Worm (Caenorhabditis elegans) whole organism, L4 larva: ENCODE results near the gene Y54G2A.38.

Experiments used
- D1046.2 ChIP-seq: fragments of 200-800 bp; sonication (Bioruptor generic); IDR thresholded peaks from 2 replicates; pipeline ENCODE4 v1.3.6; 2022; ENCODE audit warnings: missing genetic modification characterization, missing compliant biosample characterization
- F10B5.3 ChIP-seq: sonication (generic microtip); optimal IDR thresholded peaks from 2 replicates; lab custom pipeline; 2016; ENCODE audit warnings: mild to moderate bottlenecking, missing genetic modification characterization, missing compliant biosample characterization
- F49E8.2 ChIP-seq: sonication (generic microtip); optimal IDR thresholded peaks from 2 replicates; lab custom pipeline; 2016; ENCODE audit warnings: missing compliant biosample characterization, mild to moderate bottlenecking, missing genetic modification characterization, borderline replicate concordance
- R02D3.7 ChIP-seq: fragments of 150-350 bp; sonication (generic microtip); optimal IDR thresholded peaks from 3 replicates; lab custom pipeline; 2014; ENCODE audit warnings: missing biosample characterization, missing genetic modification characterization
- T20F7.1 ChIP-seq: fragments of 200-800 bp; sonication (Bioruptor generic); optimal IDR thresholded peaks from 2 replicates; lab custom pipeline; 2018; ENCODE audit warnings: mild to moderate bottlenecking, missing genetic modification characterization, missing compliant biosample characterization
- T26A8.4 ChIP-seq: fragments of 200-800 bp; sonication (Bioruptor generic); IDR thresholded peaks from 2 replicates; pipeline ENCODE4 v1.3.6; 2022; ENCODE audit warnings: missing genetic modification characterization, missing compliant biosample characterization
- Y105C5A.15 ChIP-seq: fragments of 200-800 bp; sonication (Bioruptor generic); IDR thresholded peaks from 2 replicates; pipeline ENCODE4 v1.3.6; 2022; ENCODE audit warnings: missing genetic modification characterization, missing compliant biosample characterization
- Y75B8A.6 ChIP-seq: fragments of 200-800 bp; sonication (Bioruptor generic); IDR thresholded peaks from 2 replicates; pipeline ENCODE4 v1.3.6; 2022; ENCODE audit warnings: missing genetic modification reagents, missing genetic modification characterization, missing compliant biosample characterization
- ZK337.2 ChIP-seq: fragments of 200-800 bp; sonication (Bioruptor generic); IDR thresholded peaks from 2 replicates; pipeline ENCODE4 v1.3.6; 2022; ENCODE audit warnings: missing genetic modification reagents, missing genetic modification characterization, missing compliant biosample characterization
- aly-2 ChIP-seq: sonication (generic microtip); optimal IDR thresholded peaks from 2 replicates; lab custom pipeline; 2018; ENCODE audit warnings: missing biosample characterization, missing genetic modification characterization
- ceh-20 ChIP-seq: fragments of 200-800 bp; sonication (Bioruptor generic); IDR thresholded peaks from 2 replicates; pipeline ENCODE4 v1.3.6; 2022; ENCODE audit warnings: missing genetic modification reagents, missing genetic modification characterization, missing compliant biosample characterization
- ceh-44 ChIP-seq: fragments of 200-800 bp; sonication (Bioruptor generic); IDR thresholded peaks from 2 replicates; pipeline ENCODE4 v1.3.6; 2022; ENCODE audit warnings: missing genetic modification reagents, missing genetic modification characterization, missing compliant biosample characterization
- ceh-82 ChIP-seq: sonication (generic microtip); optimal IDR thresholded peaks from 2 replicates; lab custom pipeline; 2017; ENCODE audit warnings: missing biosample characterization, missing genetic modification characterization
- ces-1 ChIP-seq: fragments of 150-350 bp; sonication (generic microtip); optimal IDR thresholded peaks from 4 replicates; lab custom pipeline; 2014; ENCODE audit warnings: missing biosample characterization, missing genetic modification reagents, missing genetic modification characterization
- ctbp-1 ChIP-seq: fragments of 200-800 bp; sonication (Bioruptor generic); IDR thresholded peaks from 2 replicates; pipeline ENCODE4 v1.3.6; 2022; ENCODE audit warnings: missing genetic modification reagents, missing genetic modification characterization, missing compliant biosample characterization
- dmd-8 ChIP-seq: fragments of 200-800 bp; sonication (Bioruptor generic); IDR thresholded peaks from 2 replicates; pipeline ENCODE4 v1.3.6; 2022; ENCODE audit warnings: missing genetic modification characterization, missing compliant biosample characterization
- dmd-9 ChIP-seq: fragments of 200-800 bp; sonication (Bioruptor generic); IDR thresholded peaks from 2 replicates; pipeline ENCODE4 v1.3.6; 2022; ENCODE audit warnings: missing genetic modification reagents, missing genetic modification characterization, missing compliant biosample characterization
- duxl-1 ChIP-seq: sonication (generic microtip); optimal IDR thresholded peaks from 2 replicates; lab custom pipeline; 2016; ENCODE audit warnings: mild to moderate bottlenecking, missing genetic modification characterization, moderate library complexity, missing compliant biosample characterization; ENCODE audit not compliant: poor library complexity
- dve-1 ChIP-seq: sonication (generic microtip); optimal IDR thresholded peaks from 2 replicates; lab custom pipeline; 2017; ENCODE audit warnings: antibody characterized with exemption, mild to moderate bottlenecking, missing genetic modification characterization, missing compliant biosample characterization; ENCODE audit not compliant: insufficient read depth
- egl-43 ChIP-seq: fragments of 200-800 bp; sonication (Bioruptor generic); IDR thresholded peaks from 2 replicates; pipeline ENCODE4 v1.3.6; 2022; ENCODE audit warnings: missing genetic modification reagents, missing genetic modification characterization, missing compliant biosample characterization
- fkh-10 ChIP-seq: fragments of 150-350 bp; optimal IDR thresholded peaks from 2 replicates; lab custom pipeline; 2014; ENCODE audit warnings: missing biosample characterization, missing genetic modification reagents, missing genetic modification characterization
- fos-1 ChIP-seq: fragments of 150-350 bp; optimal IDR thresholded peaks from 2 replicates; lab custom pipeline; 2014; ENCODE audit warnings: missing biosample characterization, missing genetic modification characterization
- hlh-11 ChIP-seq: fragments of 200-800 bp; sonication (Bioruptor generic); optimal IDR thresholded peaks from 2 replicates; lab custom pipeline; 2018; ENCODE audit warnings: mild to moderate bottlenecking, missing genetic modification characterization, missing compliant biosample characterization
- lin-1 ChIP-seq: fragments of 200-800 bp; sonication (Bioruptor generic); IDR thresholded peaks from 2 replicates; pipeline ENCODE4 v1.3.6; 2022; ENCODE audit warnings: missing genetic modification reagents, missing genetic modification characterization, missing compliant biosample characterization
- lin-15B ChIP-seq: fragments of 150-350 bp; sonication (generic microtip); optimal IDR thresholded peaks from 3 replicates; lab custom pipeline; 2014; ENCODE audit warnings: missing biosample characterization, missing genetic modification characterization
- lir-3 ChIP-seq: sonication (generic microtip); optimal IDR thresholded peaks from 2 replicates; lab custom pipeline; 2016; ENCODE audit warnings: mild to moderate bottlenecking, missing genetic modification characterization, missing compliant biosample characterization
- madf-9 ChIP-seq: fragments of 200-800 bp; sonication (Bioruptor generic); conservative IDR thresholded peaks from 2 replicates; pipeline ENCODE4 v1.3.6; 2022; ENCODE audit warnings: missing genetic modification reagents, missing genetic modification characterization, missing compliant biosample characterization
- mdl-1 ChIP-seq, 2 experiments: fragments of 150-350 bp in 1 of 2; sonication (generic microtip) in 1 of 2; optimal IDR thresholded peaks; 2 replicates each; lab custom pipeline; 2014 to 2017; ENCODE audit warnings: missing biosample characterization in 2 of 2, missing genetic modification characterization in 2 of 2
- mdt-29 ChIP-seq: fragments of 200-800 bp; sonication (Bioruptor generic); IDR thresholded peaks from 2 replicates; pipeline ENCODE4 v1.3.6; 2022; ENCODE audit warnings: missing genetic modification reagents, missing genetic modification characterization, missing compliant biosample characterization
- mep-1 ChIP-seq: fragments of 150-350 bp; sonication (generic microtip); optimal IDR thresholded peaks from 3 replicates; lab custom pipeline; 2014; ENCODE audit warnings: missing biosample characterization, missing genetic modification characterization
- mxl-2 ChIP-seq: fragments of 200-800 bp; sonication (Bioruptor generic); conservative IDR thresholded peaks from 2 replicates; pipeline ENCODE4 v1.3.6; 2022; ENCODE audit warnings: missing genetic modification reagents, missing genetic modification characterization, missing compliant biosample characterization
- nhr-10 ChIP-seq: fragments of 150-350 bp; optimal IDR thresholded peaks from 2 replicates; lab custom pipeline; 2014; ENCODE audit warnings: missing biosample characterization, missing genetic modification characterization
- nhr-11 ChIP-seq: fragments of 150-350 bp; optimal IDR thresholded peaks from 2 replicates; lab custom pipeline; 2014; ENCODE audit warnings: missing biosample characterization, missing genetic modification characterization
- nhr-111 ChIP-seq: fragments of 200-800 bp; sonication (Bioruptor generic); optimal IDR thresholded peaks from 2 replicates; lab custom pipeline; 2018; ENCODE audit warnings: mild to moderate bottlenecking, missing genetic modification characterization, missing compliant biosample characterization
- nhr-28 ChIP-seq: fragments of 150-350 bp; optimal IDR thresholded peaks from 2 replicates; lab custom pipeline; 2014; ENCODE audit warnings: missing biosample characterization, missing genetic modification characterization
- nhr-6 ChIP-seq: fragments of 150-350 bp; optimal IDR thresholded peaks from 2 replicates; lab custom pipeline; 2014; ENCODE audit warnings: missing biosample characterization, missing genetic modification characterization
- nhr-77 ChIP-seq: fragments of 150-350 bp; optimal IDR thresholded peaks from 2 replicates; lab custom pipeline; 2014; ENCODE audit warnings: missing biosample characterization, missing genetic modification characterization
- php-3 ChIP-seq: fragments of 200-800 bp; sonication (Bioruptor generic); IDR thresholded peaks from 2 replicates; pipeline ENCODE4 v1.3.6; 2022; ENCODE audit warnings: missing genetic modification reagents, missing genetic modification characterization, missing compliant biosample characterization
- rbr-2 ChIP-seq: sonication (generic microtip); optimal IDR thresholded peaks from 2 replicates; lab custom pipeline; 2016; ENCODE audit warnings: missing genotype, missing genetic modification characterization, missing compliant biosample characterization
- saeg-2 ChIP-seq: fragments of 200-800 bp; sonication (Bioruptor generic); IDR thresholded peaks from 2 replicates; pipeline ENCODE4 v1.3.6; 2022; ENCODE audit warnings: missing genetic modification reagents, missing genetic modification characterization, missing compliant biosample characterization
- sdz-12 ChIP-seq: fragments of 200-800 bp; sonication (Bioruptor generic); optimal IDR thresholded peaks from 2 replicates; lab custom pipeline; 2018; ENCODE audit warnings: mild to moderate bottlenecking, missing genetic modification characterization, missing compliant biosample characterization
- snpc-1.2 ChIP-seq: fragments of 200-800 bp; sonication (Bioruptor generic); IDR thresholded peaks from 2 replicates; pipeline ENCODE4 v1.3.6; 2022; ENCODE audit warnings: missing genetic modification reagents, missing genetic modification characterization, missing compliant biosample characterization
- snpc-4 ChIP-seq: fragments of 150-350 bp; optimal IDR thresholded peaks from 2 replicates; lab custom pipeline; 2014; ENCODE audit warnings: missing biosample characterization, missing genetic modification characterization
- spr-1 ChIP-seq: sonication (generic microtip); optimal IDR thresholded peaks from 2 replicates; lab custom pipeline; 2016; ENCODE audit warnings: mild to moderate bottlenecking, missing genetic modification characterization, missing compliant biosample characterization
- tag-97 ChIP-seq: fragments of 200-800 bp; sonication (Bioruptor generic); IDR thresholded peaks from 2 replicates; pipeline ENCODE4 v1.3.6; 2022; ENCODE audit warnings: missing genetic modification characterization, missing compliant biosample characterization
- tra-1 ChIP-seq: fragments of 200-800 bp; sonication (Bioruptor generic); IDR thresholded peaks from 2 replicates; pipeline ENCODE4 v1.3.6; 2022; ENCODE audit warnings: missing genetic modification reagents, missing genetic modification characterization, missing compliant biosample characterization
- unc-39 ChIP-seq: sonication (generic microtip); optimal IDR thresholded peaks from 2 replicates; lab custom pipeline; 2017; ENCODE audit warnings: missing biosample characterization, missing genetic modification characterization
- unc-62 ChIP-seq, 3 experiments: fragments of 150-350 bp in 1 of 3; sonication (generic microtip); optimal IDR thresholded peaks in 2 of 3; peaks in 1 of 3; 1 replicate in 1 of 3; 2 replicates in 2 of 3; lab custom pipeline; 2014 to 2017; ENCODE audit warnings: missing biosample characterization in 3 of 3, missing genetic modification characterization in 3 of 3, missing genetic modification reagents in 3 of 3, missing genotype in 1 of 3
- zip-11 ChIP-seq: fragments of 200-800 bp; sonication (Bioruptor generic); IDR thresholded peaks from 2 replicates; pipeline ENCODE4 v1.3.6; 2022; ENCODE audit warnings: missing genetic modification characterization, missing compliant biosample characterization
- zip-2 ChIP-seq: fragments of 150-350 bp; optimal IDR thresholded peaks from 2 replicates; lab custom pipeline; 2014; ENCODE audit warnings: missing biosample characterization, missing genetic modification characterization
- ztf-11 ChIP-seq: fragments of 150-350 bp; optimal IDR thresholded peaks from 2 replicates; lab custom pipeline; 2014; ENCODE audit warnings: missing biosample characterization, missing genetic modification characterization

Y54G2A.38 gene

DNA sequence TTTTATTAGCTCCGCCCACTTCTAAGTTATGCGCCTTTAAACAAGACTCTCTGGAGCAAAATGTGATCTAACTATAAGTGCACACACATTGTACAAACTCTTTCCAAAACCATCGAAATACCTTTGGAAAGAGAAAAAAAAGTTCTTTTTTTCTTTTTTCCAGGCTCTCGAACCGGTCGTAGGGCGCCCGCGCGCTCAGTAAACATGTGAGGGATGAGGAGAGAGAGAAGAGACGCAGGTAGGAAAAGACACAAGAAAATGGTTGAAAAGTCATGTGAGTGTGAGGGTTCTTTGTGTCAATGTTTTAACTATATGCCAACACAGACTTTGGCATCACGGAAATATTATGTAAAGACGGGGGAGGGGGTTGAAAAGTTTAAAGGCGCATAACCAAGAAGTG, 15.2 kb downstream of the Y54G2A.38 start (continued):
- TF ChIP-seq madf-9 (0 out of 2 replicates have a peak, but pooled peaks have one; percentile 10), zip-11 (GFP tag; lab: Robert Waterston, UW) (0 out of 2 replicates have a peak, but pooled peaks have one; percentile 9), mep-1 (peak; percentile 89), php-3 (GFP tag; lab: Robert Waterston, UW) (no peak), zip-2 (tag; lab: Kevin White, UChicago) (no peak), T26A8.4 (GFP tag; lab: Robert Waterston, UW) (peak; percentile 64), egl-43 (GFP tag; lab: Robert Waterston, UW) (peak; percentile 57; the same call in 1 of the 2 replicates), Y105C5A.15 (no peak), mdt-29 (GFP tag; lab: Robert Waterston, UW) (0 out of 2 replicates have a peak, but pooled peaks have one; percentile 48), tra-1 (no peak), dmd-9 (no peak), tag-97 (GFP tag; lab: Robert Waterston, UW) (no peak), ces-1 (GFP tag; lab: Kevin White, UChicago) (no peak), mdl-1 (tag; optimal IDR thresholded peaks at IDR 0.05; lab: Kevin White, UChicago) (peak; percentile 9 to 87), F10B5.3 (tag; lab: Kevin White, UChicago) (no peak), nhr-111 (GFP tag; lab: Kevin White, UChicago) (no peak), ceh-82 (no peak), F49E8.2 (tag; lab: Kevin White, UChicago) (no peak), lin-15B (tag; lab: Kevin White, UChicago) (no peak), R02D3.7 (no peak), ctbp-1 (GFP tag; lab: Robert Waterston, UW) (peak; percentile 49; the same call in 1 of the 2 replicates), ceh-44 (GFP tag; lab: Robert Waterston, UW) (no peak), T20F7.1 (GFP tag; lab: Kevin White, UChicago) (peak; percentile 9), lin-1 (GFP tag; lab: Robert Waterston, UW) (peak; percentile 15; the same call in 1 of the 2 replicates), spr-1 (peak; percentile 39), saeg-2 (no peak), dmd-8 (no peak), snpc-1.2 (GFP tag; lab: Robert Waterston, UW) (no peak), duxl-1 (tag; lab: Kevin White, UChicago) (no peak), snpc-4 (no peak), fos-1 (tag; lab: Kevin White, UChicago) (no peak), nhr-10 (tag; lab: Kevin White, UChicago) (peak; percentile 53), D1046.2 (no peak), fkh-10 (no peak), unc-39 (tag; lab: Kevin White, UChicago) (no peak), nhr-28 (tag; lab: Kevin White, UChicago) (peak; percentile 94), hlh-11 (tag; lab: Kevin White, UChicago) (peak; percentile 94), sdz-12 (GFP tag; lab: Kevin White, UChicago) (no peak), rbr-2 (peak; percentile 52), Y75B8A.6 (0 out of 2 replicates have a peak, but pooled peaks have one; percentile 26), aly-2 (tag; lab: Kevin White, UChicago) (no peak), dve-1 (tag; lab: Kevin White, UChicago) (peak; percentile 92), ceh-20 (GFP tag; lab: Robert Waterston, UW) (peak; percentile 69; the same call in 1 of the 2 replicates), nhr-77 (tag; lab: Kevin White, UChicago) (peak; percentile 85), ZK337.2 (GFP tag; lab: Robert Waterston, UW) (no peak), nhr-11 (peak; percentile 66), unc-62 (GFP tag; optimal IDR thresholded peaks at IDR 0.05 in 1 of 2; lab: Kevin White, UChicago) (peak in 1 of 2 experiments; percentile 98), unc-62 (tag; optimal IDR thresholded peaks at IDR 0.05; lab: Kevin White, UChicago) (no peak), ztf-11 (no peak), nhr-6 (tag; lab: Kevin White, UChicago) (peak; percentile 54), mxl-2 (no peak), lir-3 (tag; lab: Kevin White, UChicago) (no peak)
